Fruit fly (Drosophila melanogaster) whole organism, larva: ENCODE results near the gene Jon99Fi.

Experiments used
- noc ChIP-seq: fragments of 200-800 bp; sonication (Bioruptor generic); optimal IDR thresholded peaks from 3 replicates; lab custom pipeline; 2019; ENCODE audit warnings: missing biosample characterization, mild to moderate bottlenecking, missing genetic modification characterization, moderate library complexity

The Jon99Fi gene

dm6 chr3R:30488663-30489062 is at the start of gene Jon99Fi:
TSS of gene Jon99Fi (plus strand) at chr3R:30488963.
- TF ChIP-seq noc (tag; lab: Kevin White, UChicago) = peak; percentile 47

DNA sequence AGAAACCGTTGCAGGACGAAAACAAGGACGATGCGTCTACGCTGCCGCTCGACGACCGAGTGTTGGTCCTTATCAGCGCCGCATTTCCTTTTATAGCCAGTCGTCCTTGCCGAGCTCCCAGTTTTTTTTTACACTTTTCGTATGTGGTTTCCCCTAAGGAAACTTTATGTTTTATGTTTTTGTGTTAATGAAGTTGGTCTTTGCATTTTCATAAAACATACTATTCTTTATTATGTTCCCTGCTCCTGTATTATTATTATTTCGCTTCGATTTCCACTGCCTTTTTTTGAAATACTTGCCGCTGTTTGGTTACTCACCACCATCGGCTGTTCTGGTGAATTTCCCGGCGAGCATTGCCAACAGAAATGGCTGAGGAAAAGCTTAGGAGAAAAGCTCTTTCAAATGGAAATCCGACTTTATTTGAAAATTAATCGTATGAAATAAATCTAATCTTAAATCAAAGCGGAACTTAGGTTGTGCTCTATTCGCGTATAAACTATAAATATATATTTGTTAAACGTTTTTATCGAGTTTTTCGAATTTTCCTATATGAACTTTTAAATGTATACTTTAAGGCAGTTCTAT is 45.1 kb upstream of the Jon99Fi start, which contains the start of gene CG15537:
Gene CG15537, minus strand, starts transcription at position 51 of the 585 bp plus-strand sequence.
- TF ChIP-seq noc (tag; lab: Kevin White, UChicago) = no peak

DNA sequence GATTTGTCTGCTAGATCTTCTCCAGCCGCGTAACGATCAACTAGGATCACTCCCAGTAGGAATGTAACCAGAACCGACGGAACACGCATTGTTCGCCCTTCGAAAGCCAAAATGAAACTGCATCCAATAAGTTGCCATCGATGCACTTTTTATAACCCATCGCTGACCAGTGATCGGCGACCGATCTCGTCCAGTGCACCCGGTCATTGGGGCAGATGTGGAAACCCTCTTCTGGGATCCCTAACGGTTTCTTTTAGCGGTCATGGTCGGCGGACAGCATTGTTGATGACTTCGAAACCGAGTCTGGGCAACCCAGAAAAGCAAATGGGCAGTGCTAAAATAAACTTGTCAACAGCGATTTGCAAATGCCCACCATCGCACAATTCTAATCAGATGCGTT is 43.8 kb upstream of the Jon99Fi start, which contains the start of gene Osi23:
Gene Osi23, minus strand, starts transcription at position 101 of the 400 bp plus-strand sequence.
- TF ChIP-seq noc (tag; lab: Kevin White, UChicago) = no peak

dm6 chr3R:30449446-30449845 is 39.3 kb upstream of the Jon99Fi start:
- TF ChIP-seq noc (tag; lab: Kevin White, UChicago) = peak; percentile 70

dm6 chr3R:30450224-30450623 is 38.5 kb upstream of the Jon99Fi start:
- peak; percentile 56 for TF ChIP-seq noc (tag; lab: Kevin White, UChicago)

dm6 chr3R:30450690-30451343 is 37.9 kb upstream of the Jon99Fi start:
- no peak for TF ChIP-seq noc (tag; lab: Kevin White, UChicago)

DNA sequence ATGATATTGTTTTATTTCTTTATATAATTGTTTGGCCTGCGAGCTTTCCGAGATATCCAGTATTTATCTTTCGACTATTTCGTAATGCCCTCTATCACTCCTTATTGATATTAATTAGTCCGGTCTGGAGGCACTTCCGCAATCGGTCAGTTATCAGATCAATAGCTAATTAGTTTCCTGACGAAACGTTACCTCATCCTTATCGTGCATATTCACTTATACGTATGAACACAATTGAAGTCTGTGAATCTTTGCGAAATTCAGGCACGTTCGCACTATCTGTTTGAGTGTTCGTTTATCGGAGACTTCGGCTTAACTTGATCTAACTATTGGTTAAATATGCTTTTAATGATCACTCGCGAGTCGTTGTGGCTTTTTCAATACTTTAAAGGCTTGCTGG is 35.5 kb upstream of the Jon99Fi start:
- no peak for TF ChIP-seq noc (tag; lab: Kevin White, UChicago)

dm6 chr3R:30454442-30454841 is 34.3 kb upstream of the Jon99Fi start:
- TF ChIP-seq noc (tag; lab: Kevin White, UChicago) = no peak

- TF ChIP-seq noc (tag; lab: Kevin White, UChicago) = no peak
These were observed 32.8 kb upstream of the Jon99Fi start, which contains the start of gene aralar1 for dm6 chr3R:30455817-30456544. TSS of gene aralar1 (minus strand) at chr3R:30455867.

DNA sequence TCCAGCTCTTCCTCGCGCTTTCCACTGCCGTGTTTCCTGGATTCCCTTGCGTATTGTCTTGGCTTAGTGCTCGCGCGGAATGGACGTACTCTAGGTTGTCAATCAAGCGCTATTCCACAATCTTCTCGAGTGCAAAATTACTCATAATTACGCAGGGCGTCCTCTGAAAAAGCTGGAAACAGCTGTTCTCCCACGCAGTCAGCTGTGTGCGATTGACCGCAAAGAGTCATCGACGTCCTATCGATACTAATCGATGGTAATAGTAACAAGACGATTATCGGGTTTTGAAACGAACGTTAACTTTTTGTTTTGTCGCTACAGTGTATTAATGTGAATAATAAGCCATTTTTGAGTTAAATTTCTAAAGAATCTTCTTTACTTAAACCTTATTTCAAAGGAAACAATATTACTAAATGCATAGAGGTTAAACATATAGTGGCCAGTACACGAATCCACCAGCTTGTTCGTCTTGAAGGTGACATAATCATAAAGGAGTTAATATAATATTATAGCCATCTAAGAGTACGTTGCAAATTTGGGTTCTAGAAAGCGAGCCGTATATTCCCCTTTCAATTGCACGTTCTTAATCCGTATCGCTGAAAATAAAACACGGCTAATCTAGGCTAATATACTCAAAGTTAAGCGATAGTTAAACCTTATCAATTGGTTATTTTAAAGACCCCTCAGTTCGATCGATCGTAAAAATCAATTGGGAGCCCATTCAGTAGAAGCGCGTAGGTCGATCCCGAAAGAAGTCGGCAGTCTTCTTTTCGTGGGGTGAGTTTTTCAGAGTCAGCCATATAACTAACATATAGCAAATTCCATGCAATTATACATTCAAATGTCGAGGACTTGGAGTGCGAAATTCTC is 29.5 kb upstream of the Jon99Fi start, which contains the start of the genes CG2224 and CDase:
Gene CG2224, minus strand, starts transcription at position 235 of the 870 bp plus-strand sequence.
Gene CDase, plus strand, starts transcription at position 456 of the 870 bp plus-strand sequence.
- TF ChIP-seq noc (tag; lab: Kevin White, UChicago) = no peak

dm6 chr3R:30460187-30460586 is 28.6 kb upstream of the Jon99Fi start:
- no peak for TF ChIP-seq noc (tag; lab: Kevin White, UChicago)

- peak; percentile 26 for TF ChIP-seq noc (tag; lab: Kevin White, UChicago)
These were observed 27.0 kb upstream of the Jon99Fi start for dm6 chr3R:30461608-30462243.

DNA sequence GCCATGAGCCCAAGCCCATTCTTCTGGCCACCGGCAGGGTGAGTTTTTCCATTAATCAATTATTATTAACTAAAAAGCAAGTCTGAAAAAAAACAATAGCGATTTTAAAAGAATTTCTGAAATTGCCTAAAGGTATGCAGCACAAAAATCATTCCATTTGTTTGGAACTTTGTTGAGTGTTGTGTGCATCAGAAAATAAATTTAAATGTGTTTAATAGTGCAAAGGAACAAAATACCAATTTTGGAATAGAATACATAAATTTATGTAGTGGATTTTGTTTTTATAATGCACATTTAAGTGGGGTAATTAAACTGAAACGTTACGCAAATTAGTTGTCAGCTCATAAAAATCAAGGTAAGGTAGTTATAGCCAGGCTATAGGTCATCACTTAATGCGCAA is 24.5 kb upstream of the Jon99Fi start:
- TF ChIP-seq noc (tag; lab: Kevin White, UChicago) = no peak

DNA sequence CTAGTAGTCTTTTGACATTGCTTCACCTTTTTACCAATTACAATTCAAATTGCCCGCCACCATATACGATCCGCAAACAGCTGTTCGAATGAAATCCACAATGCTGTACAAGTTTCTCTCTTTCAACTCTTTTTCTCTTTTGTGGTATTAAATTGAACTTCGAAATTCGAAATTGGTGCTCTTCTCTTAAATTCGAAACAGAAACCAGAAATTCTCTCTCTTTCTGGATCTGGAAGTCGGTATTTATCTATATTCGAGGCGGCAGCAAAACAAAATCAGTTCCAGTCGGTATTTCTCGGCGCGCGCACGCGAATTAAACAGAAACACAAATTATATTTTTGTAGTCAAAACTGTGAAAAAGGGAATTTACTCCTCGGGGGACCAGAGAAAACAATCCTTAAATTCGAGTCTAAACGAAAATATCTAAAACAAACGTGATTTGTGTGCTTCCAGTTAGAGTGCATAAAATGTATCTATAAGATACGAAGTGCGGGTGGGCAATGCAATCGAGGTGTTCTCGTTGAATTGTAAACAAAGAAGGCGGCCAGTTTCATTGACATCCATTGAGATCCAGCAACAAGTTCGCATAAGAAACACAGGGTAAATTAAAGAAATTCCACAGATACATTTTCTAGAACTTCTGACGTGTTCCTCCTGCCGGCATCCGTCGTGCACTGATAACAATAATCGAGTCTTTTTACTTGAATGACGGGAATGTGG is 22.8 kb upstream of the Jon99Fi start, which contains the start of gene PH4alphaEFB:
Gene PH4alphaEFB, plus strand, starts transcription at position 276 of the 720 bp plus-strand sequence.
- TF ChIP-seq noc (tag; lab: Kevin White, UChicago) = no peak
